Fruit fly (Drosophila melanogaster) whole organism, embryonic: ENCODE measurements around the gene CSN1b.

Experiments used
- Atf-2 ChIP-seq: fragments of 200-800 bp; sonication (Bioruptor generic); optimal IDR thresholded peaks from 2 replicates; lab custom pipeline; 2016; ENCODE audit warnings: missing biosample characterization, missing genetic modification characterization
- BEAF-32 ChIP-seq: fragments of 200-800 bp; sonication (Bioruptor generic); optimal IDR thresholded peaks from 3 replicates; lab custom pipeline; 2017; ENCODE audit warnings: missing biosample characterization, missing genetic modification characterization, mild to moderate bottlenecking, moderate library complexity, missing genetic modification reagents
- Blimp-1 ChIP-seq: fragments of 200-800 bp; sonication (Bioruptor generic); optimal IDR thresholded peaks from 3 replicates; lab custom pipeline; 2018; ENCODE audit warnings: missing biosample characterization, missing genetic modification characterization, mild to moderate bottlenecking, moderate library complexity, missing genetic modification reagents
- CG10565 ChIP-seq: fragments of 200-800 bp; sonication (Bioruptor generic); optimal IDR thresholded peaks from 3 replicates; lab custom pipeline; 2016; ENCODE audit warnings: missing biosample characterization, mild to moderate bottlenecking, missing genetic modification characterization
- CG10959 ChIP-seq: fragments of 200-800 bp; sonication (Bioruptor generic); IDR thresholded peaks from 2 replicates; pipeline ENCODE4 v1.3.6; 2022; ENCODE audit warnings: missing biosample characterization, missing genetic modification characterization
- CG11456 ChIP-seq: fragments of 200-800 bp; sonication (Bioruptor generic); IDR thresholded peaks from 3 replicates; pipeline ENCODE4 v1.3.6; 2022; ENCODE audit warnings: missing biosample characterization, missing genetic modification characterization
- CG12071 ChIP-seq: fragments of 200-800 bp; sonication (Bioruptor generic); optimal IDR thresholded peaks from 3 replicates; lab custom pipeline; 2018; ENCODE audit warnings: missing biosample characterization, mild to moderate bottlenecking, missing genetic modification characterization
- CG12942 ChIP-seq: fragments of 200-800 bp; sonication (Bioruptor generic); optimal IDR thresholded peaks from 3 replicates; lab custom pipeline; 2016; ENCODE audit warnings: missing biosample characterization, missing genetic modification characterization
- CG15011 ChIP-seq: fragments of 200-800 bp; sonication (Bioruptor generic); optimal IDR thresholded peaks from 3 replicates; lab custom pipeline; 2018; ENCODE audit warnings: missing biosample characterization, mild to moderate bottlenecking, missing genetic modification characterization
- CG17912 ChIP-seq: fragments of 200-800 bp; sonication (Bioruptor generic); optimal IDR thresholded peaks from 2 replicates; lab custom pipeline; 2018; ENCODE audit warnings: missing biosample characterization, mild to moderate bottlenecking, missing genetic modification characterization
- CG2129 ChIP-seq: fragments of 200-800 bp; sonication (Bioruptor generic); IDR thresholded peaks from 2 replicates; pipeline ENCODE4 v1.3.6; 2022; ENCODE audit warnings: missing biosample characterization, missing genetic modification characterization; ENCODE audit not compliant: partially characterized antibody
- CG31365 ChIP-seq: fragments of 200-800 bp; sonication (Bioruptor generic); optimal IDR thresholded peaks from 2 replicates; lab custom pipeline; 2018; ENCODE audit warnings: missing biosample characterization, mild to moderate bottlenecking, missing genetic modification characterization
- CG3847 ChIP-seq: fragments of 200-800 bp; sonication (Bioruptor generic); IDR thresholded peaks from 2 replicates; pipeline ENCODE4 v1.3.6; 2022; ENCODE audit warnings: missing biosample characterization, missing genetic modification characterization
- CG4730 ChIP-seq: fragments of 200-800 bp; sonication (Bioruptor generic); IDR thresholded peaks from 2 replicates; pipeline ENCODE4 v1.3.6; 2022; ENCODE audit warnings: missing biosample characterization, missing genetic modification characterization
- CG6272 ChIP-seq: fragments of 200-800 bp; sonication (Bioruptor generic); IDR thresholded peaks from 2 replicates; pipeline ENCODE4 v1.3.6; 2022; ENCODE audit warnings: missing biosample characterization, missing genetic modification characterization
- CG6654 ChIP-seq: fragments of 200-800 bp; sonication (Bioruptor generic); optimal IDR thresholded peaks from 2 replicates; lab custom pipeline; 2017; ENCODE audit warnings: missing biosample characterization, mild to moderate bottlenecking, missing genetic modification characterization
- CG7271 ChIP-seq: fragments of 200-800 bp; sonication (Bioruptor generic); optimal IDR thresholded peaks from 2 replicates; lab custom pipeline; 2018; ENCODE audit warnings: missing biosample characterization, mild to moderate bottlenecking, missing genetic modification characterization, moderate library complexity
- CG9437 ChIP-seq: fragments of 200-800 bp; sonication (Bioruptor generic); optimal IDR thresholded peaks from 2 replicates; lab custom pipeline; 2018; ENCODE audit warnings: missing biosample characterization, mild to moderate bottlenecking, missing genetic modification characterization
- D ChIP-seq, 2 experiments: fragments of 200-800 bp in 1 of 2; fragments of >200 bp in 1 of 2; sonication (Bioruptor generic) in 1 of 2; optimal IDR thresholded peaks; 2 replicates in 1 of 2; 3 replicates in 1 of 2; lab custom pipeline; 2017; ENCODE audit warnings: mild to moderate bottlenecking in 1 of 2, missing biosample characterization in 1 of 2, missing genetic modification characterization in 1 of 2, missing genetic modification reagents in 1 of 2
- Doc2 ChIP-seq: fragments of 200-800 bp; sonication (Bioruptor generic); IDR thresholded peaks from 2 replicates; pipeline ENCODE4 v1.3.6; 2022; ENCODE audit warnings: missing biosample characterization, missing genetic modification characterization
- Fer3 ChIP-seq: fragments of 200-800 bp; sonication (Bioruptor generic); optimal IDR thresholded peaks from 2 replicates; lab custom pipeline; 2018; ENCODE audit warnings: missing biosample characterization, mild to moderate bottlenecking, missing genetic modification characterization, moderate library complexity
- HHEX ChIP-seq: fragments of 200-800 bp; sonication (Bioruptor generic); optimal IDR thresholded peaks from 3 replicates; lab custom pipeline; 2017; ENCODE audit warnings: missing biosample characterization, mild to moderate bottlenecking, missing genetic modification characterization, missing genetic modification reagents
- Hey ChIP-seq: fragments of 200-800 bp; sonication (Bioruptor generic); optimal IDR thresholded peaks from 3 replicates; lab custom pipeline; 2018; ENCODE audit warnings: missing biosample characterization, mild to moderate bottlenecking, missing genetic modification characterization
- Hr51 ChIP-seq, 2 experiments: fragments of 200-800 bp; sonication (Bioruptor generic); optimal IDR thresholded peaks; 2 replicates in 1 of 2; 3 replicates in 1 of 2; lab custom pipeline; 2016 to 2018; ENCODE audit warnings: missing biosample characterization in 2 of 2, missing genetic modification characterization in 2 of 2, mild to moderate bottlenecking in 1 of 2, moderate library complexity in 1 of 2
- Lhr ChIP-seq: fragments of 200-800 bp; sonication (Bioruptor generic); optimal IDR thresholded peaks from 3 replicates; lab custom pipeline; 2017; ENCODE audit warnings: mild to moderate bottlenecking, missing biosample characterization, missing genetic modification reagents, missing genetic modification characterization
- Myb ChIP-seq: fragments of 200-800 bp; sonication (Bioruptor generic); optimal IDR thresholded peaks from 2 replicates; lab custom pipeline; 2016; ENCODE audit warnings: missing biosample characterization, missing genetic modification characterization
- NFAT ChIP-seq: fragments of 200-800 bp; sonication (Bioruptor generic); IDR thresholded peaks from 2 replicates; pipeline ENCODE4 v1.3.6; 2022; ENCODE audit warnings: missing biosample characterization, missing genetic modification characterization
- Nf-YA ChIP-seq: fragments of 200-800 bp; sonication (Bioruptor generic); IDR thresholded peaks from 2 replicates; pipeline ENCODE4 v1.3.6; 2022; ENCODE audit warnings: missing biosample characterization, missing genetic modification characterization
- Opbp ChIP-seq: fragments of 200-800 bp; sonication (Bioruptor generic); IDR thresholded peaks from 3 replicates; pipeline ENCODE4 v1.3.6; 2022; ENCODE audit warnings: missing biosample characterization, missing genetic modification characterization; ENCODE audit not compliant: partially characterized antibody
- Rfx ChIP-seq: fragments of 200-800 bp; sonication (Bioruptor generic); IDR thresholded peaks from 2 replicates; pipeline ENCODE4 v1.3.6; 2022; ENCODE audit warnings: missing biosample characterization, missing genetic modification characterization
- Sry-β ChIP-seq: fragments of 200-800 bp; sonication (Bioruptor generic); optimal IDR thresholded peaks from 2 replicates; lab custom pipeline; 2018; ENCODE audit warnings: missing biosample characterization, mild to moderate bottlenecking, missing genetic modification characterization, moderate library complexity
- ash1 ChIP-seq: fragments of 200-800 bp; sonication (Bioruptor generic); optimal IDR thresholded peaks from 2 replicates; lab custom pipeline; 2018; ENCODE audit warnings: missing biosample characterization, mild to moderate bottlenecking, missing genetic modification characterization
- cas ChIP-seq: fragments of 200-800 bp; sonication (Bioruptor generic); IDR thresholded peaks from 2 replicates; pipeline ENCODE4 v1.3.6; 2022; ENCODE audit warnings: missing biosample characterization, missing genetic modification characterization
- dan ChIP-seq: fragments of 200-800 bp; sonication (Bioruptor generic); IDR thresholded peaks from 2 replicates; pipeline ENCODE4 v1.3.6; 2022; ENCODE audit warnings: missing biosample characterization, missing genetic modification characterization
- danr ChIP-seq: fragments of 200-800 bp; sonication (Bioruptor generic); IDR thresholded peaks from 2 replicates; pipeline ENCODE4 v1.3.6; 2022; ENCODE audit warnings: missing biosample characterization, missing genetic modification characterization
- eyg ChIP-seq: fragments of 200-800 bp; sonication (Bioruptor generic); optimal IDR thresholded peaks from 3 replicates; lab custom pipeline; 2016; ENCODE audit warnings: missing biosample characterization, missing genetic modification characterization
- fd102C ChIP-seq: fragments of 200-800 bp; sonication (Bioruptor generic); optimal IDR thresholded peaks from 2 replicates; lab custom pipeline; 2018; ENCODE audit warnings: missing biosample characterization, mild to moderate bottlenecking, missing genetic modification characterization, moderate library complexity
- fu2 ChIP-seq: fragments of 200-800 bp; sonication (Bioruptor generic); optimal IDR thresholded peaks from 2 replicates; lab custom pipeline; 2016; ENCODE audit warnings: missing biosample characterization, missing genetic modification characterization
- hth ChIP-seq: fragments of >200 bp; optimal IDR thresholded peaks from 2 replicates; lab custom pipeline; 2017; ENCODE audit warnings: inconsistent platforms
- kay ChIP-seq: fragments of 200-800 bp; sonication (Bioruptor generic); optimal IDR thresholded peaks from 2 replicates; lab custom pipeline; 2016; ENCODE audit warnings: missing biosample characterization, missing genetic modification characterization
- lbe ChIP-seq: fragments of 200-800 bp; sonication (Bioruptor generic); optimal IDR thresholded peaks from 2 replicates; lab custom pipeline; 2016; ENCODE audit warnings: missing biosample characterization, mild to moderate bottlenecking, missing genetic modification characterization
- nerfin-2 ChIP-seq: fragments of 200-800 bp; sonication (Bioruptor generic); IDR thresholded peaks from 2 replicates; pipeline ENCODE4 v1.3.6; 2022; ENCODE audit warnings: missing biosample characterization, missing genetic modification characterization; ENCODE audit not compliant: partially characterized antibody
- pan ChIP-seq, 4 experiments: fragments of >200 bp in 3 of 4; fragments of 200-800 bp in 1 of 4; sonication (Bioruptor generic) in 1 of 4; optimal IDR thresholded peaks in 3 of 4; IDR thresholded peaks in 1 of 4; 2 replicates each; pipeline versions ENCODE4 v1.3.6 to Lab custom; 2017 to 2022; ENCODE audit warnings: missing biosample characterization in 2 of 4, missing genetic modification characterization in 2 of 4, mixed read lengths in 1 of 4
- ro ChIP-seq: fragments of 200-800 bp; sonication (Bioruptor generic); IDR thresholded peaks from 2 replicates; pipeline ENCODE4 v1.3.6; 2022; ENCODE audit warnings: missing biosample characterization, missing genetic modification characterization
- schlank ChIP-seq: fragments of 200-800 bp; sonication (Bioruptor generic); optimal IDR thresholded peaks from 2 replicates; lab custom pipeline; 2018; ENCODE audit warnings: missing biosample characterization, mild to moderate bottlenecking, missing genetic modification characterization
- usp ChIP-seq: fragments of >200 bp; optimal IDR thresholded peaks from 2 replicates; lab custom pipeline; 2017; ENCODE audit warnings: missing biosample characterization, missing genetic modification characterization
- zfh1 ChIP-seq: fragments of 200-800 bp; sonication (Bioruptor generic); IDR thresholded peaks from 3 replicates; pipeline ENCODE4 v1.3.6; 2022; ENCODE audit warnings: missing biosample characterization, missing genetic modification characterization

CSN1b gene

DNA sequence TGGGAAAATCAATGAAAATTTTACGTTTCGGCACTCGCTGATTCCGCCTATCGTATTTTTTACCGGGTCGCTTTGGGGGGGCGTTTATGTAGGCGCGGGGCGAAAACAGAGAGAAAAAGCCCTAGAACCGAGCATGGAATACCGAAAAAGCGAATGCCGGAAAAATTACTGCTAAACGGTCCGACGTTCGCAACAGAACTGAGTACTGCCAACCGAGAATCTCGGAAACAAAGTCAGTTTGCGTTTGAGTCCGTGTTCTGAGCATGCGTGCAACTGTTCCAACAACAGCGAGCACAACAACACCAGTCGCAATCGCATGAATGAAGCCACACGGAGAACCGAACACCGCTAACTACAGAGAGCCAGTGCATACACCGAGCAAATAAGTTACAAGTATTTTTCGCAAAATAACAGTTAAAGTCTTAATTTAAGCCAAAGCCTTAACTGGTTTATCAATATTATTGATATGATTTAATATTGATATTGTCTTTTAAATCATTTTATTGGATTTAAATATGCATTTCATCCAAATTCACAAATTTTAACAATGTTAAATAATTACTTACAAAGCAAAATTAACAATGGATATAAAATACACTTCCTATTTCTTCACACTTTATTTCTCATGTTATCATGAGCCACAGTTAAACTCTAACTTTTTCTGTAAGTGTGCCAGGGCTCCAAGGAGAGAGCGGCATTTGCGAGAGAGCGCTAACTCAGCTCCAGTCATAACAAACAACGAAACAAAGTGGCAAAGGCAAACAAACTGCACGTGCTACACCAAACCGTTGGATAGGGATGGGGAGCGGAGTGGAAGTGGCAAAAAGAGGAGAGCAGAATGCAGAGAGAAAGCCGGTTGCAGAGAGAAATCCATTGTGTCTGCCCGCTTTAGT, 14.2 kb downstream of the CSN1b start, which contains the start of gene CG3961 (continued):
- TF ChIP-seq CG4730 (GFP tag; lab: Robert Waterston, UW) (peak; percentile 82), CG2129 (GFP tag; lab: Robert Waterston, UW) (no peak), kay (peak; percentile 94), CG15011 (GFP tag; lab: Kevin White, UChicago) (peak; percentile 97), BEAF-32 (GFP tag; lab: Kevin White, UChicago) (peak; percentile 18), ro (GFP tag; lab: Robert Waterston, UW) (peak; percentile 91), pan (optimal IDR thresholded peaks at IDR 0.05; lab: Kevin White, UChicago) (no peak), pan (GFP tag; optimal IDR thresholded peaks at IDR 0.05 in 1 of 2, IDR thresholded peaks at IDR 0.05 in 1 of 2) (peak in 1 of 2 experiments; percentile 93), ash1 (GFP tag; lab: Kevin White, UChicago) (no peak), Atf-2 (GFP tag; lab: Kevin White, UChicago) (peak; percentile 88), CG10959 (GFP tag; lab: Robert Waterston, UW) (peak; percentile 81), CG6272 (GFP tag; lab: Robert Waterston, UW) (no peak; the same call in 1 of the 2 replicates), Blimp-1 (GFP tag; lab: Kevin White, UChicago) (peak; percentile 97), nerfin-2 (GFP tag; lab: Robert Waterston, UW) (0 out of 2 replicates have a peak, but pooled peaks have one; percentile 16), Sry-β (GFP tag; lab: Kevin White, UChicago) (peak; percentile 72), D (optimal IDR thresholded peaks at IDR 0.05; lab: Kevin White, UChicago) (no peak), D (GFP tag; optimal IDR thresholded peaks at IDR 0.05; lab: Kevin White, UChicago) (peak; percentile 99), zfh1 (GFP tag; lab: Robert Waterston, UW) (peak; percentile 85), Lhr (GFP tag; lab: Kevin White, UChicago) (peak; percentile 95), Nf-YA (GFP tag; lab: Robert Waterston, UW) (peak; percentile 76), CG10565 (GFP tag; lab: Kevin White, UChicago) (peak; percentile 71), eyg (peak; percentile 46), Myb (GFP tag; lab: Kevin White, UChicago) (peak; percentile 58), CG3847 (GFP tag; lab: Robert Waterston, UW) (peak; percentile 88), NFAT (GFP tag; lab: Robert Waterston, UW) (no peak), hth (lab: Kevin White, UChicago) (no peak), cas (GFP tag; lab: Robert Waterston, UW) (0 out of 2 replicates have a peak, but pooled peaks have one; percentile 6), CG17912 (GFP tag; lab: Kevin White, UChicago) (peak; percentile 13), CG31365 (tag; lab: Kevin White, UChicago) (peak; percentile 46), Rfx (GFP tag; lab: Robert Waterston, UW) (peak; percentile 82; the same call in 1 of the 2 replicates), fu2 (peak; percentile 77), schlank (tag; lab: Kevin White, UChicago) (peak; percentile 75), CG12942 (peak; percentile 97), lbe (GFP tag; lab: Kevin White, UChicago) (peak; percentile 94), HHEX (GFP tag; lab: Kevin White, UChicago) (peak; percentile 96), danr (GFP tag; lab: Robert Waterston, UW) (peak; percentile 90), CG12071 (GFP tag; lab: Kevin White, UChicago) (peak; percentile 72), Doc2 (GFP tag; lab: Robert Waterston, UW) (no peak), CG9437 (peak; percentile 97), fd102C (GFP tag; lab: Kevin White, UChicago) (peak; percentile 68), usp (GFP tag; lab: Kevin White, UChicago) (no peak), CG7271 (peak; percentile 57), Fer3 (tag; lab: Kevin White, UChicago) (peak; percentile 94), CG11456 (GFP tag; lab: Robert Waterston, UW) (no peak), Opbp (GFP tag; lab: Robert Waterston, UW) (no peak), Hr51 (GFP tag; optimal IDR thresholded peaks at IDR 0.05; lab: Kevin White, UChicago) (peak; percentile 91 to 99), CG6654 (GFP tag; lab: Kevin White, UChicago) (peak; percentile 89), Hey (tag; lab: Kevin White, UChicago) (peak; percentile 59), dan (no peak)
